Worm (Caenorhabditis elegans): Measurements from ENCODE around the gene dnc-2.

dnc-2 gene

DNA sequence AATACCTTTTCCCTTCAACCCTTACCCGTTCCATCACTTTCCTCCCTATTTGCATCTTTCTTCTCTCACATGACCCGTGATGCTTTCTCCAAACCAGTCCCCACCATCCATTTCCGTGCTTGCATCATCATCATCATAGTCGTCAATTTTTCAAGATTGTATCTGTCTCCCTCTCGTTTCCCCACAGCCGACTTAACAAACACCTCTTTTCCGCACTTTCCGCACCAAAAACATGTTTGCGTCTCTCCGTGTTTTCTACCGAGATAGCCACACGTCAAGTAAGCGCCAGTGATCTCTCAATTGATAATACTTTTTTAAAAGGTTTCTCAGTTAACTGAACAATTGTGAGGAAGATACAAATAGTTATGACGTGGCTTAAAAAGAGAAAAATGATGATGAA is 12.5 kb upstream of the dnc-2 start (continued):
- TF ChIP-seq Y95B8A.8 (GFP tag; IDR thresholded peaks at IDR 0.05) (0 out of 2 replicates have a peak, but pooled peaks have one; percentile 24), K11D2.4 (GFP tag; IDR thresholded peaks at IDR 0.05) (0 out of 2 replicates have a peak, but pooled peaks have one; percentile 13), attf-5 (GFP tag; optimal IDR thresholded peaks at IDR 0.05) (peak; percentile 27), F39B2.1 (GFP tag; IDR thresholded peaks at IDR 0.05) (no peak), mcd-1 (GFP tag; IDR thresholded peaks at IDR 0.05) (no peak), ceh-58 (GFP tag; IDR thresholded peaks at IDR 0.05) (no peak), repo-1 (tag; optimal IDR thresholded peaks at IDR 0.05) (no peak), lin-40 (tag; optimal IDR thresholded peaks at IDR 0.05) (peak; percentile 61), let-607 (tag; optimal IDR thresholded peaks at IDR 0.05) (peak in 1 of 2 experiments; percentile 24), sdz-38 (tag; optimal IDR thresholded peaks at IDR 0.05) (no peak), ceh-100 (GFP tag; IDR thresholded peaks at IDR 0.05) (no peak), F33H1.4 (GFP tag; IDR thresholded peaks at IDR 0.05) (no peak), madf-8 (GFP tag; conservative IDR thresholded peaks at IDR 0.05) (no peak), ekl-4 (GFP tag; IDR thresholded peaks at IDR 0.05) (0 out of 2 replicates have a peak, but pooled peaks have one; percentile 16), die-1 (tag; optimal IDR thresholded peaks at IDR 0.05) (peak; percentile 36), dpl-1 (GFP tag; optimal IDR thresholded peaks at IDR 0.05) (no peak), tbp1 (GFP tag; optimal IDR thresholded peaks at IDR 0.05) (no peak), K12H6.12 (tag; optimal IDR thresholded peaks at IDR 0.05) (peak; percentile 57)

DNA sequence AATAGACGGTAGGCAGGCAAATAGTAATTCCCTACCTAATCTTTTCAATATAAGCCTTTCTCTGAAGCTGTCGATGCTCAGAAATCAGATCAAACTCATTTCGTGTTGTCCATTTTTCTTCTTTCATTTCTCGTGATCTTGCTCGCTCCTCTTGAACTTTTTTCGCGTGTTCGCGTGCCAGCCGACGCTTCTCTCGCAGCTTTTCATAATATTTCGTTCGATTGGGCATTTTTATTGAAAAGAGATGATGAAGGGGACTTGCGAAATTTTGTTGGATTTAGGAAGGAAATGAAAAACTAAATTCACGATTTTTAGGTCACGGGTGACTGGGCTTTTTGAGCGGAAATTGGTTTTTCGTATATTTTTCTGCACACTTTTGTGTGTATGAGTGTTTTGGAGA is 11.4 kb upstream of the dnc-2 start, which contains the start of gene EGAP1.1:
TSS of gene EGAP1.1 (minus strand) at position 229 of the 400 bp plus-strand sequence.
- no peak for TF ChIP-seq F37B4.10 (GFP tag; IDR thresholded peaks at IDR 0.05)
- no peak for TF ChIP-seq B0019.2 (GFP tag; conservative IDR thresholded peaks at IDR 0.05)
- peak; percentile 62 for TF ChIP-seq cebp-1 (GFP tag; IDR thresholded peaks at IDR 0.05)
- TF ChIP-seq cebp-1 (tag; optimal IDR thresholded peaks at IDR 0.05), result peak; percentile 88
- peak; percentile 17 for TF ChIP-seq madf-10 (tag; optimal IDR thresholded peaks at IDR 0.05)
- no peak for TF ChIP-seq F23B12.7 (tag; optimal IDR thresholded peaks at IDR 0.05; ENCODE audit: insufficient read depth)

DNA sequence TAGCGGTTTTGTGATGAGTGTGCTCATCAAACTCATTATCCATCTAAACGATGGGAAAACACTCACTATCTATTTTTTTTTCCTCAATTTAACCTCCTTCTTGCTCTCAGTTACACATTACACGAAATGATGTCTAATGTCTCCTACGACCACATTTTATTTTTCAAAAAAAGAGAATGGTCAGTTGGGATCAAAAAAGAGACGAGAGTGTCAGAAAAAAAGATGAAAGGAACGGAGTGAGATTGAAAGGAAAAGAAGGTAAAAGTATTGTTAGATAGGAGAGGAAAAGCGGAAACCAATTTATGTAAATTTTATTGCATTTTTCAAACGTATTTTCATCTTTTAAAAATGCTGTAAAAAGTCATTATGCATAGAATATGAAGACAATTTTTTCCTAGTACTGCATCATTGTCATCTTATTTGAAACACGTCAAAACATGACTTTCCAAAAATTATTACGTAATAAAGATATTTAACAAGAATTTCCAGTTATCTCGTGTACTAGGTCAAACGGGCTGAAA is 8.6 kb upstream of the dnc-2 start:
- no peak for TF ChIP-seq sptf-2 (GFP tag; optimal IDR thresholded peaks at IDR 0.05)
- no peak for TF ChIP-seq cebp-2 (GFP tag; IDR thresholded peaks at IDR 0.05)
- TF ChIP-seq snpc-1.3 (tag; optimal IDR thresholded peaks at IDR 0.05; ENCODE audit: insufficient read depth), result no peak
- no peak for TF ChIP-seq T07F8.4 (tag; optimal IDR thresholded peaks at IDR 0.05)
- no peak for TF ChIP-seq Y53F4B.3 (GFP tag; IDR thresholded peaks at IDR 0.05)
- TF ChIP-seq pbrm-1 (GFP tag; IDR thresholded peaks at IDR 0.05), result no peak
- no peak for TF ChIP-seq nhr-27 (tag; optimal IDR thresholded peaks at IDR 0.05)
- no peak for TF ChIP-seq chd-7 (tag; optimal IDR thresholded peaks at IDR 0.05)
- no peak for TF ChIP-seq atf-7 (tag; optimal IDR thresholded peaks at IDR 0.05)
- no peak for TF ChIP-seq zfh-2 (GFP tag; conservative IDR thresholded peaks at IDR 0.05)
- no peak for TF ChIP-seq die-1 (tag; optimal IDR thresholded peaks at IDR 0.05)
- TF ChIP-seq sea-2 (GFP tag; IDR thresholded peaks at IDR 0.05), result no peak
- TF ChIP-seq F10E7.11 (tag; optimal IDR thresholded peaks at IDR 0.05), result no peak
- no peak for TF ChIP-seq Y56A3A.18 (GFP tag; IDR thresholded peaks at IDR 0.05)
- no peak for TF ChIP-seq ceh-58 (GFP tag; IDR thresholded peaks at IDR 0.05)
- TF ChIP-seq athp-1 (tag; optimal IDR thresholded peaks at IDR 0.05), result no peak
- no peak for TF ChIP-seq gei-17 (GFP tag; optimal IDR thresholded peaks at IDR 0.05)
- no peak for TF ChIP-seq lin-54 (GFP tag; optimal IDR thresholded peaks at IDR 0.05)

Measured in whole organism, young adult.